Fruit fly (Drosophila melanogaster): Measurements from ENCODE around the gene sip2.

sip2 gene

DNA sequence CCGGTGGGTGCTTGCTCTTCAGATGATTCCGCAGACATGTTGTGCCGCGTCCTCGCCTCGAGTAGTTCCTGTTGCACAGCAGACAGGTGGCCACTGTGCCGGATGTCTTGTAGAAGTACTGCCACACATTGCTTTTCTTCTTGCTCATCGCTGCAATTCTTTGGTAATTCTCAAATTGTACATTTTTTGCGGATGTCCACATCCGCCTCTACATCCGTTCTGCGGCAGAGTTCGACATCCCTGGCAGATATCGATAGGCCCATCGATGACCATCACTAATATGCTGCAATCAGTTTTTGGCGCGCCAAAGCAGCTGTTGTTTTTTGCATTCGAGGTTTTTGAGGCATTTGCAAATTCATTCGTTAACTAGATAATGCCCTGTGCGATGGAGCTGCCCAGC lies 7.1 kb downstream of the sip2 start, which contains the start of the genes CG13775 and CG3430 (continued):
- TF ChIP-seq Jarid2 (GFP tag; optimal IDR thresholded peaks at IDR 0.05): no peak
- TF ChIP-seq Myb (GFP tag; optimal IDR thresholded peaks at IDR 0.05): peak; percentile 41
- no peak for TF ChIP-seq CG16815 (GFP tag; optimal IDR thresholded peaks at IDR 0.05)
- peak; percentile 45; the same call in 2 of the 3 replicates for TF ChIP-seq zfh1 (GFP tag; IDR thresholded peaks at IDR 0.05)
- peak; percentile 28 for TF ChIP-seq pb (GFP tag; optimal IDR thresholded peaks at IDR 0.05)
- TF ChIP-seq Ets65A (GFP tag): peak; percentile 98
- peak; percentile 52; the same call in 2 of the 3 replicates for TF ChIP-seq ci (GFP tag; IDR thresholded peaks at IDR 0.05)
- TF ChIP-seq chif (GFP tag; optimal IDR thresholded peaks at IDR 0.05): no peak
- peak; percentile 67 for TF ChIP-seq Rfx (GFP tag; IDR thresholded peaks at IDR 0.05)
- TF ChIP-seq CG17328 (GFP tag; IDR thresholded peaks at IDR 0.05): peak; percentile 55
- TF ChIP-seq D19A (tag; optimal IDR thresholded peaks at IDR 0.05): no peak
- TF ChIP-seq vvl (GFP tag; IDR thresholded peaks at IDR 0.05): peak; percentile 28; the same call in 1 of the 2 replicates
- no peak for TF ChIP-seq cato (GFP tag; optimal IDR thresholded peaks at IDR 0.05; ENCODE audit: borderline replicate concordance)
- 0 out of 2 replicates have a peak, but pooled peaks have one; percentile 14 for TF ChIP-seq gsb (GFP tag; IDR thresholded peaks at IDR 0.05)
- peak; percentile 44 for TF ChIP-seq CG12659 (GFP tag; optimal IDR thresholded peaks at IDR 0.05)
- no peak for TF ChIP-seq sima (GFP tag; optimal IDR thresholded peaks at IDR 0.05)
- TF ChIP-seq BEAF-32 (GFP tag; optimal IDR thresholded peaks at IDR 0.05): peak; percentile 79
- TF ChIP-seq CG3281 (GFP tag; optimal IDR thresholded peaks at IDR 0.05): peak; percentile 32
- peak; percentile 54 for TF ChIP-seq CG2116 (GFP tag; optimal IDR thresholded peaks at IDR 0.05)
- peak; percentile 33 for TF ChIP-seq CG6765 (GFP tag; optimal IDR thresholded peaks at IDR 0.05)
- peak; percentile 71 for TF ChIP-seq Adf1 (GFP tag; IDR thresholded peaks at IDR 0.05)
- TF ChIP-seq caup (GFP tag; optimal IDR thresholded peaks at IDR 0.05; ENCODE audit: severe bottlenecking): peak; percentile 20
- TF ChIP-seq CG7839 (tag; optimal IDR thresholded peaks at IDR 0.05): no peak
- TF ChIP-seq pho (GFP tag; optimal IDR thresholded peaks at IDR 0.05): peak; percentile 57
- TF ChIP-seq vfl (GFP tag; optimal IDR thresholded peaks at IDR 0.05): peak; percentile 7
- TF ChIP-seq stc (GFP tag; IDR thresholded peaks at IDR 0.05): peak; percentile 36; the same call in 1 of the 2 replicates
- TF ChIP-seq dpn (GFP tag; optimal IDR thresholded peaks at IDR 0.05): peak; percentile 25 to 54
- no peak for TF ChIP-seq CG12299 (tag; optimal IDR thresholded peaks at IDR 0.05)
- peak; percentile 81 for TF ChIP-seq Dref (GFP tag; IDR thresholded peaks at IDR 0.05)
- peak; percentile 54; the same call in 1 of the 2 replicates for TF ChIP-seq bbx (GFP tag; IDR thresholded peaks at IDR 0.05; ENCODE audit: partially characterized antibody)
- peak; percentile 67 for TF ChIP-seq Scr (GFP tag; IDR thresholded peaks at IDR 0.05; ENCODE audit: partially characterized antibody)
- TF ChIP-seq CG3847 (GFP tag; IDR thresholded peaks at IDR 0.05): peak; percentile 24; the same call in 1 of the 2 replicates
- TF ChIP-seq CG1529 (GFP tag; optimal IDR thresholded peaks at IDR 0.05): no peak
- peak in 1 of 2 experiments; percentile 7 for TF ChIP-seq insv (GFP tag; optimal IDR thresholded peaks at IDR 0.05)
- TF ChIP-seq CG2129 (GFP tag; IDR thresholded peaks at IDR 0.05; ENCODE audit: partially characterized antibody): peak; percentile 37; the same call in 1 of the 2 replicates
- peak; percentile 31; the same call in 1 of the 3 replicates for TF ChIP-seq vnd (GFP tag; IDR thresholded peaks at IDR 0.05; ENCODE audit: partially characterized antibody)
- TF ChIP-seq Nf-YB (GFP tag; optimal IDR thresholded peaks at IDR 0.05): no peak
- TF ChIP-seq CG34376 (GFP tag; optimal IDR thresholded peaks at IDR 0.05): peak; percentile 40
- peak; percentile 13 for TF ChIP-seq CG9797 (GFP tag; optimal IDR thresholded peaks at IDR 0.05)
- no peak for TF ChIP-seq CG1603 (tag; optimal IDR thresholded peaks at IDR 0.05)
- TF ChIP-seq CG30403 (GFP tag; optimal IDR thresholded peaks at IDR 0.05): peak; percentile 26
- TF ChIP-seq cg (GFP tag; optimal IDR thresholded peaks at IDR 0.05): no peak
- TF ChIP-seq crp (GFP tag; optimal IDR thresholded peaks at IDR 0.05): peak; percentile 28 to 84
- TF ChIP-seq amos (GFP tag; IDR thresholded peaks at IDR 0.05; ENCODE audit: partially characterized antibody): peak; percentile 78
- 0 out of 3 replicates have a peak, but pooled peaks have one; percentile 30 for TF ChIP-seq mld (GFP tag; IDR thresholded peaks at IDR 0.05; ENCODE audit: partially characterized antibody)
- TF ChIP-seq sob (GFP tag; IDR thresholded peaks at IDR 0.05): 0 out of 2 replicates have a peak, but pooled peaks have one; percentile 45
- TF ChIP-seq Opbp (GFP tag; IDR thresholded peaks at IDR 0.05; ENCODE audit: partially characterized antibody): peak; percentile 70; the same call in 2 of the 3 replicates
- peak; percentile 81 for TF ChIP-seq CG13287 (GFP tag; IDR thresholded peaks at IDR 0.05; ENCODE audit: partially characterized antibody)
- no peak for TF ChIP-seq Ptx1 (GFP tag; IDR thresholded peaks at IDR 0.05)

All from whole organism, embryonic.